Worm (Caenorhabditis elegans) whole organism, midembryonic: ENCODE results near the gene F26F4.8.

Experiments
- T22C8.4 ChIP-seq: fragments of 200-800 bp; sonication (Bioruptor generic); IDR thresholded peaks from 2 replicates; pipeline ENCODE4 v1.3.6; 2022; ENCODE audit warnings: missing genetic modification characterization, missing compliant biosample characterization
- cog-1 ChIP-seq: sonication (generic microtip); optimal IDR thresholded peaks from 2 replicates; lab custom pipeline; 2016; ENCODE audit warnings: missing genetic modification characterization, missing compliant biosample characterization
- flt-1 ChIP-seq: fragments of 200-800 bp; sonication (Bioruptor generic); IDR thresholded peaks from 2 replicates; pipeline ENCODE4 v1.3.6; 2022; ENCODE audit warnings: missing genetic modification characterization, missing compliant biosample characterization
- klf-2 ChIP-seq: fragments of 200-800 bp; sonication (Bioruptor generic); conservative IDR thresholded peaks from 2 replicates; pipeline ENCODE4 v1.3.6; 2022; ENCODE audit warnings: missing genetic modification reagents, missing genetic modification characterization, missing compliant biosample characterization
- med-1 ChIP-seq: sonication (generic microtip); optimal IDR thresholded peaks from 2 replicates; lab custom pipeline; 2017; ENCODE audit warnings: missing genetic modification characterization, mild to moderate bottlenecking, missing compliant biosample characterization, antibody characterized with exemption, missing genetic modification reagents; ENCODE audit not compliant: insufficient read depth
- ref-1 ChIP-seq: fragments of 200-800 bp; sonication (Bioruptor generic); conservative IDR thresholded peaks from 2 replicates; pipeline ENCODE4 v1.3.6; 2022; ENCODE audit warnings: missing genetic modification reagents, missing genetic modification characterization, missing compliant biosample characterization
- tab-1 ChIP-seq: fragments of 200-800 bp; sonication (Bioruptor generic); IDR thresholded peaks from 2 replicates; pipeline ENCODE4 v1.3.6; 2022; ENCODE audit warnings: missing genetic modification characterization, missing compliant biosample characterization
- ztf-23 ChIP-seq: fragments of 200-800 bp; sonication (Bioruptor generic); IDR thresholded peaks from 2 replicates; pipeline ENCODE4 v1.3.6; 2022; ENCODE audit warnings: missing genetic modification reagents, missing genetic modification characterization, missing compliant biosample characterization
- ztf-29 ChIP-seq: fragments of 200-800 bp; sonication (Bioruptor generic); IDR thresholded peaks from 2 replicates; pipeline ENCODE4 v1.3.6; 2022; ENCODE audit warnings: missing genetic modification reagents, missing genetic modification characterization, missing compliant biosample characterization

ce11 chrIII:4917960-4918712 lies 12.9 kb upstream of the F26F4.8 start, which contains the start of gene rpb-8:
- no peak for TF ChIP-seq med-1 (GFP tag; lab: Kevin White, UChicago)
- TF ChIP-seq flt-1 (GFP tag; lab: Robert Waterston, UW), result no peak
- no peak for TF ChIP-seq klf-2 (GFP tag; lab: Robert Waterston, UW)
- no peak for TF ChIP-seq ref-1
- TF ChIP-seq ztf-29 (GFP tag; lab: Robert Waterston, UW), result no peak
- no peak for TF ChIP-seq T22C8.4
- no peak for TF ChIP-seq ztf-23 (GFP tag; lab: Robert Waterston, UW)
- no peak for TF ChIP-seq cog-1 (tag; lab: Kevin White, UChicago)
- no peak for TF ChIP-seq tab-1 (GFP tag; lab: Robert Waterston, UW)
